Fruit fly (Drosophila melanogaster) whole organism, embryonic: ENCODE results near the gene DCTN1-p150.

Source experiments
- Awh ChIP-seq: fragments of 200-800 bp; sonication (Bioruptor generic); IDR thresholded peaks from 2 replicates; pipeline ENCODE4, ENCODE4 v1.3.6; 2022; ENCODE audit warnings: missing biosample characterization, missing genetic modification characterization
- BEAF-32 ChIP-seq: fragments of 200-800 bp; sonication (Bioruptor generic); optimal IDR thresholded peaks from 3 replicates; lab custom pipeline; 2017; ENCODE audit warnings: missing biosample characterization, missing genetic modification characterization, mild to moderate bottlenecking, moderate library complexity, missing genetic modification reagents
- C15 ChIP-seq: fragments of 200-800 bp; sonication (Bioruptor generic); IDR thresholded peaks from 3 replicates; pipeline ENCODE4 v1.3.6; 2022; ENCODE audit warnings: missing biosample characterization, missing genetic modification characterization
- CG10565 ChIP-seq: fragments of 200-800 bp; sonication (Bioruptor generic); optimal IDR thresholded peaks from 3 replicates; lab custom pipeline; 2016; ENCODE audit warnings: missing biosample characterization, mild to moderate bottlenecking, missing genetic modification characterization
- CG11085 ChIP-seq: fragments of 200-800 bp; sonication (Bioruptor generic); IDR thresholded peaks from 2 replicates; pipeline ENCODE4 v1.3.6; 2022; ENCODE audit warnings: missing biosample characterization, missing genetic modification characterization
- CG11247 ChIP-seq: fragments of 200-800 bp; sonication (Bioruptor generic); IDR thresholded peaks from 2 replicates; pipeline ENCODE4 v1.3.6; 2022; ENCODE audit warnings: missing biosample characterization, missing genetic modification characterization
- CG11398 ChIP-seq: fragments of 200-800 bp; sonication (Bioruptor generic); optimal IDR thresholded peaks from 2 replicates; lab custom pipeline; 2016; ENCODE audit warnings: missing biosample characterization, missing genetic modification characterization
- CG12071 ChIP-seq: fragments of 200-800 bp; sonication (Bioruptor generic); optimal IDR thresholded peaks from 3 replicates; lab custom pipeline; 2018; ENCODE audit warnings: missing biosample characterization, mild to moderate bottlenecking, missing genetic modification characterization
- CG12155 ChIP-seq: fragments of 200-800 bp; sonication (Bioruptor generic); optimal IDR thresholded peaks from 3 replicates; lab custom pipeline; 2016; ENCODE audit warnings: missing biosample characterization, missing genetic modification characterization
- CG12219 ChIP-seq: fragments of 200-800 bp; sonication (Bioruptor generic); optimal IDR thresholded peaks from 3 replicates; lab custom pipeline; 2018; ENCODE audit warnings: missing biosample characterization, mild to moderate bottlenecking, missing genetic modification characterization
- CG12299 ChIP-seq: fragments of 200-800 bp; sonication (Bioruptor generic); optimal IDR thresholded peaks from 2 replicates; lab custom pipeline; 2018; ENCODE audit warnings: missing biosample characterization, mild to moderate bottlenecking, missing genetic modification characterization
- CG12391 ChIP-seq: fragments of 200-800 bp; sonication (Bioruptor generic); optimal IDR thresholded peaks from 3 replicates; lab custom pipeline; 2018; ENCODE audit warnings: missing biosample characterization, mild to moderate bottlenecking, missing genetic modification characterization, moderate library complexity
- CG16815 ChIP-seq: fragments of 200-800 bp; sonication (Bioruptor generic); optimal IDR thresholded peaks from 3 replicates; lab custom pipeline; 2017; ENCODE audit warnings: missing biosample characterization, mild to moderate bottlenecking, missing genetic modification characterization
- CG17359 ChIP-seq: fragments of 200-800 bp; sonication (Bioruptor generic); optimal IDR thresholded peaks from 3 replicates; lab custom pipeline; 2018; ENCODE audit warnings: missing biosample characterization, mild to moderate bottlenecking, missing genetic modification characterization, moderate library complexity
- CG1832 ChIP-seq: fragments of 200-800 bp; sonication (Bioruptor generic); optimal IDR thresholded peaks from 2 replicates; lab custom pipeline; 2017; ENCODE audit warnings: missing biosample characterization, mild to moderate bottlenecking, missing genetic modification characterization, inconsistent platforms
- CG32532 ChIP-seq: fragments of 200-800 bp; sonication (Bioruptor generic); IDR thresholded peaks from 2 replicates; pipeline ENCODE4 v1.3.6; 2022; ENCODE audit warnings: missing biosample characterization, missing genetic modification characterization
- CG34376 ChIP-seq: fragments of 200-800 bp; sonication (Bioruptor generic); optimal IDR thresholded peaks from 2 replicates; lab custom pipeline; 2018; ENCODE audit warnings: missing biosample characterization, mild to moderate bottlenecking, missing genetic modification characterization
- CG34422 ChIP-seq: fragments of 200-800 bp; sonication (Bioruptor generic); IDR thresholded peaks from 3 replicates; pipeline ENCODE4 v1.3.6; 2022; ENCODE audit warnings: missing biosample characterization, missing genetic modification characterization
- CG4730 ChIP-seq: fragments of 200-800 bp; sonication (Bioruptor generic); IDR thresholded peaks from 2 replicates; pipeline ENCODE4 v1.3.6; 2022; ENCODE audit warnings: missing biosample characterization, missing genetic modification characterization
- CG7357 ChIP-seq: fragments of 200-800 bp; sonication (Bioruptor generic); IDR thresholded peaks from 3 replicates; pipeline ENCODE4 v1.3.6; 2022; ENCODE audit warnings: missing biosample characterization, missing genetic modification characterization
- CG7963 ChIP-seq: fragments of 200-800 bp; sonication (Bioruptor generic); IDR thresholded peaks from 3 replicates; pipeline ENCODE4 v1.3.6; 2022; ENCODE audit warnings: missing biosample characterization, missing genetic modification characterization; ENCODE audit not compliant: partially characterized antibody
- CG8281 ChIP-seq: fragments of 200-800 bp; sonication (Bioruptor generic); optimal IDR thresholded peaks from 2 replicates; lab custom pipeline; 2018; ENCODE audit warnings: missing biosample characterization, mild to moderate bottlenecking, missing genetic modification characterization, moderate library complexity
- CG8478 ChIP-seq: fragments of >200 bp; optimal IDR thresholded peaks from 2 replicates; lab custom pipeline; 2018
- CG9817 ChIP-seq: fragments of 200-800 bp; sonication (Bioruptor generic); optimal IDR thresholded peaks from 2 replicates; lab custom pipeline; 2018; ENCODE audit warnings: missing biosample characterization, mild to moderate bottlenecking, missing genetic modification characterization, moderate library complexity
- Drgx ChIP-seq: fragments of 200-800 bp; sonication (Bioruptor generic); IDR thresholded peaks from 2 replicates; pipeline ENCODE4 v1.3.6; 2022; ENCODE audit warnings: missing biosample characterization, missing genetic modification characterization
- Ets97D ChIP-seq: fragments of 200-800 bp; sonication (Bioruptor generic); optimal IDR thresholded peaks from 3 replicates; lab custom pipeline; 2016; ENCODE audit warnings: missing biosample characterization, missing genetic modification characterization
- Hr39 ChIP-seq: fragments of >200 bp; optimal IDR thresholded peaks from 2 replicates; lab custom pipeline; 2017
- Hsf ChIP-seq: fragments of 200-800 bp; sonication (Bioruptor generic); optimal IDR thresholded peaks from 3 replicates; lab custom pipeline; 2016; ENCODE audit warnings: missing biosample characterization, missing genetic modification characterization
- Jarid2 ChIP-seq: fragments of 200-800 bp; sonication (Bioruptor generic); optimal IDR thresholded peaks from 3 replicates; lab custom pipeline; 2017; ENCODE audit warnings: mild to moderate bottlenecking, missing biosample characterization, missing genetic modification reagents, missing genetic modification characterization
- Kr ChIP-seq: fragments of 200-800 bp; sonication (Bioruptor generic); optimal IDR thresholded peaks from 2 replicates; lab custom pipeline; 2017; ENCODE audit warnings: missing biosample characterization, mild to moderate bottlenecking, missing genetic modification characterization
- MTF-1 ChIP-seq: fragments of 200-800 bp; sonication (Bioruptor generic); optimal IDR thresholded peaks from 2 replicates; lab custom pipeline; 2018; ENCODE audit warnings: missing biosample characterization, mild to moderate bottlenecking, missing genetic modification characterization, borderline replicate concordance
- Optix ChIP-seq: fragments of 200-800 bp; sonication (Bioruptor generic); IDR thresholded peaks from 3 replicates; pipeline ENCODE4 v1.3.6; 2022; ENCODE audit warnings: missing biosample characterization, missing genetic modification characterization
- Tbp ChIP-seq: fragments of >200 bp; optimal IDR thresholded peaks from 2 replicates; lab custom pipeline; 2018; ENCODE audit warnings: missing biosample characterization, missing genetic modification characterization
- Trl ChIP-seq, 3 experiments: fragments of >200 bp in 2 of 3; fragments of 200-800 bp in 1 of 3; sonication (Bioruptor generic) in 1 of 3; optimal IDR thresholded peaks; 2 replicates in 1 of 3; 3 replicates in 2 of 3; lab custom pipeline; 2016 to 2017; ENCODE audit warnings: missing biosample characterization in 1 of 3, missing genetic modification characterization in 1 of 3
- abd-A ChIP-seq: fragments of 200-800 bp; sonication (Bioruptor generic); optimal IDR thresholded peaks from 3 replicates; lab custom pipeline; 2019; ENCODE audit warnings: missing biosample characterization, mild to moderate bottlenecking, missing genetic modification characterization, moderate library complexity
- ase ChIP-seq: fragments of 200-800 bp; sonication (Bioruptor generic); IDR thresholded peaks from 3 replicates; pipeline ENCODE4 v1.3.6; 2022; ENCODE audit warnings: missing biosample characterization, missing genetic modification characterization
- bsh ChIP-seq, 2 experiments: fragments of 200-800 bp; sonication (Bioruptor generic); optimal IDR thresholded peaks; 2 replicates each; lab custom pipeline; 2017 to 2018; ENCODE audit warnings: mild to moderate bottlenecking in 2 of 2, missing biosample characterization in 2 of 2, missing genetic modification characterization in 2 of 2, moderate library complexity in 1 of 2
- cato ChIP-seq: fragments of 200-800 bp; sonication (Bioruptor generic); optimal IDR thresholded peaks from 2 replicates; lab custom pipeline; 2016; ENCODE audit warnings: missing biosample characterization, missing genetic modification characterization, borderline replicate concordance
- ci ChIP-seq: fragments of 200-800 bp; sonication (Bioruptor generic); IDR thresholded peaks from 3 replicates; pipeline ENCODE4 v1.3.6; 2022; ENCODE audit warnings: missing biosample characterization, missing genetic modification characterization
- en ChIP-seq: fragments of 200-800 bp; sonication (Bioruptor generic); optimal IDR thresholded peaks from 2 replicates; lab custom pipeline; 2016; ENCODE audit warnings: missing biosample characterization, missing genetic modification characterization
- ewg ChIP-seq: fragments of 200-800 bp; sonication (Bioruptor generic); optimal IDR thresholded peaks from 3 replicates; lab custom pipeline; 2017; ENCODE audit warnings: mild to moderate bottlenecking, missing biosample characterization, missing genetic modification reagents, missing genetic modification characterization
- fd96Cb ChIP-seq: fragments of 200-800 bp; sonication (Bioruptor generic); optimal IDR thresholded peaks from 2 replicates; lab custom pipeline; 2018; ENCODE audit warnings: missing biosample characterization, mild to moderate bottlenecking, missing genetic modification characterization, moderate library complexity
- fu2 ChIP-seq: fragments of 200-800 bp; sonication (Bioruptor generic); optimal IDR thresholded peaks from 2 replicates; lab custom pipeline; 2016; ENCODE audit warnings: missing biosample characterization, missing genetic modification characterization
- jumu ChIP-seq: fragments of 200-800 bp; sonication (Bioruptor generic); optimal IDR thresholded peaks from 3 replicates; lab custom pipeline; 2016; ENCODE audit warnings: missing biosample characterization, missing genetic modification characterization
- kay ChIP-seq: fragments of 200-800 bp; sonication (Bioruptor generic); optimal IDR thresholded peaks from 2 replicates; lab custom pipeline; 2016; ENCODE audit warnings: missing biosample characterization, missing genetic modification characterization
- lmd ChIP-seq: fragments of 200-800 bp; sonication (Bioruptor generic); IDR thresholded peaks from 2 replicates; pipeline ENCODE4 v1.3.6; 2022; ENCODE audit warnings: missing biosample characterization, missing genetic modification characterization
- pfk ChIP-seq: fragments of 200-800 bp; sonication (Bioruptor generic); optimal IDR thresholded peaks from 2 replicates; lab custom pipeline; 2018; ENCODE audit warnings: missing biosample characterization, mild to moderate bottlenecking, missing genetic modification characterization, moderate library complexity
- schlank ChIP-seq: fragments of 200-800 bp; sonication (Bioruptor generic); optimal IDR thresholded peaks from 2 replicates; lab custom pipeline; 2018; ENCODE audit warnings: missing biosample characterization, mild to moderate bottlenecking, missing genetic modification characterization
- shn ChIP-seq: fragments of 200-800 bp; sonication (Bioruptor generic); optimal IDR thresholded peaks from 3 replicates; lab custom pipeline; 2016; ENCODE audit warnings: missing biosample characterization, missing genetic modification characterization
- sug ChIP-seq: fragments of 200-800 bp; optimal IDR thresholded peaks from 2 replicates; lab custom pipeline; 2019; ENCODE audit warnings: missing biosample characterization, mild to moderate bottlenecking, missing genetic modification characterization, moderate library complexity
- twi ChIP-seq: fragments of 200-800 bp; optimal IDR thresholded peaks from 2 replicates; lab custom pipeline; 2019; ENCODE audit warnings: missing biosample characterization, mild to moderate bottlenecking, missing genetic modification characterization, moderate library complexity

Gene DCTN1-p150

DNA sequence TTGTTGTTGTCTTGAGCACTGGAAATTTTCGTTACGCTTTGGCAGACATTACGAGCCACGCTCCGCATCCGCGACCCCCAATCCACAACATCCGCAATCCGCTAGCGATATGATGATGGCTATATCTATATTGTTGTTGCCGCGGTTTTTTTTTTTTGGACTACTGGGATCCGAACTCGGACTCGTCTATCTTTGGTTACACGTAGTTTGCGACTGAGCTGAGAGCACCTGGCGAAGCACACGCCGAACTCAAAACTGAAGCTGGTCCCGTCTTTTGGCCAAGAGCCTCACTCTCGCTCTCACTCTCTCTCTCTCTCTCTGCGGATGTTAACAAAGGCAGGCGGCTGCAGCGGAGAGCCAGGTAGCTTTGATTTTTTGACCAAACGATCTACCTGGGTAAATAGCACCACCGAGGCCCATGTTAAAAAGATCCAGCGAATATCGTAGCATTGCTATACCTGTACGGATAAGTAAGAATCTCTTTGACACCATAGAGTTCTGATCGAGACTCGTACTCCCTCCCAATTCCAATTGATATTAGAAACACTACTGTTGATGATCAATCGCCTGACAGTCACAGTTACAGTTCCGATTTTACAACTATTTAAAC lies 4.0 kb upstream of the DCTN1-p150 start, which contains the start of gene Rgl (continued):
- TF ChIP-seq CG8281 (tag; lab: Kevin White, UChicago) (no peak), en (GFP tag; lab: Kevin White, UChicago) (no peak), CG8478 (lab: Kevin White, UChicago) (no peak), fu2 (no peak), Hsf (GFP tag; lab: Kevin White, UChicago) (no peak), CG10565 (GFP tag; lab: Kevin White, UChicago) (no peak), CG12155 (GFP tag; lab: Kevin White, UChicago) (no peak), MTF-1 (GFP tag; lab: Kevin White, UChicago) (no peak), sug (tag; lab: Kevin White, UChicago) (no peak), CG9817 (tag; lab: Kevin White, UChicago) (no peak), kay (GFP tag; lab: Kevin White, UChicago) (no peak), Jarid2 (GFP tag; lab: Kevin White, UChicago) (peak; percentile 88), CG12299 (tag; lab: Kevin White, UChicago) (no peak), CG12219 (GFP tag; lab: Kevin White, UChicago) (no peak), CG34422 (no peak), CG17359 (tag; lab: Kevin White, UChicago) (no peak), pfk (GFP tag; lab: Kevin White, UChicago) (no peak), ase (no peak), cato (GFP tag; lab: Kevin White, UChicago) (no peak), lmd (GFP tag; lab: Robert Waterston, UW) (no peak), Drgx (GFP tag; lab: Robert Waterston, UW) (peak; percentile 18; the same call in 1 of the 2 replicates), fd96Cb (tag; lab: Kevin White, UChicago) (no peak), Ets97D (GFP tag; lab: Kevin White, UChicago) (no peak), Optix (GFP tag; lab: Robert Waterston, UW) (no peak), Tbp (no peak), Kr (no peak), jumu (GFP tag; lab: Kevin White, UChicago) (no peak), ci (GFP tag; lab: Robert Waterston, UW) (peak; percentile 54; the same call in 1 of the 3 replicates), bsh (GFP tag; optimal IDR thresholded peaks at IDR 0.05; lab: Kevin White, UChicago) (no peak), CG7963 (GFP tag; lab: Robert Waterston, UW) (no peak), ewg (GFP tag; lab: Kevin White, UChicago) (no peak), CG12391 (tag; lab: Kevin White, UChicago) (no peak), CG32532 (GFP tag; lab: Robert Waterston, UW) (peak; percentile 44; the same call in 1 of the 2 replicates), Hr39 (lab: Kevin White, UChicago) (no peak), BEAF-32 (GFP tag; lab: Kevin White, UChicago) (no peak), Awh (GFP tag; lab: Robert Waterston, UW) (0 out of 2 replicates have a peak, but pooled peaks have one; percentile 24), twi (tag; lab: Kevin White, UChicago) (no peak), CG11398 (GFP tag; lab: Kevin White, UChicago) (no peak), shn (GFP tag; lab: Kevin White, UChicago) (no peak), CG11247 (GFP tag; lab: Robert Waterston, UW) (peak; percentile 27; the same call in 1 of the 2 replicates), Trl (optimal IDR thresholded peaks at IDR 0.05; lab: Kevin White, UChicago) (peak; percentile 87 to 93), Trl (GFP tag; optimal IDR thresholded peaks at IDR 0.05; lab: Kevin White, UChicago) (no peak), abd-A (tag; lab: Kevin White, UChicago) (no peak), CG7357 (GFP tag; lab: Robert Waterston, UW) (no peak), CG4730 (GFP tag; lab: Robert Waterston, UW) (no peak), schlank (tag; lab: Kevin White, UChicago) (no peak), CG1832 (GFP tag; lab: Kevin White, UChicago) (no peak), CG11085 (GFP tag; lab: Robert Waterston, UW) (no peak), C15 (GFP tag; lab: Robert Waterston, UW) (no peak), CG16815 (no peak), CG12071 (no peak), CG34376 (GFP tag; lab: Kevin White, UChicago) (peak; percentile 3)
